Worm (Caenorhabditis elegans): ENCODE measurements around the gene F48B9.8.

F48B9.8 gene

ce11 chrX:2138923-2139322 is 37.3 kb downstream of the F48B9.8 start:
- no peak for TF ChIP-seq unc-62 (GFP tag; optimal IDR thresholded peaks at IDR 0.05)

DNA sequence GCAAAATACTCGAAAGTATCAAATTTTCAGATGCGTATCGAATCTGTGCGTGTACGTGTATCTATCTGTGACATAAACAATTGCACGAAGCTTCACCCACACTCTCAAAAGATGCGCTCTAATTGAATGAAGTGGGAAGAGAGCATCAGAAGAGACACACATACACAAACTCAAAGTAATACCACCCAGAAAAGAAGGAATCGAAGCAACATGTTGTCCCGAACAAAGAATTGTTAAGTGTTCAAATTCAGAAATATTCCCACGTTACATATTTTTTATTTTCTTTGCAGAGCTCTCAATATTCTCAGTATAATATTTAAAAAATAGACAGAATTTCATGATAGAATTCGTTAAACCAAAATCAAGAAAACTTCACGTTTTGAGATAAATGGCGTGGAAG is 39.3 kb downstream of the F48B9.8 start:
- TF ChIP-seq unc-62 (GFP tag; optimal IDR thresholded peaks at IDR 0.05): no peak

- no peak for TF ChIP-seq unc-62 (GFP tag; optimal IDR thresholded peaks at IDR 0.05)
These were observed 44.6 kb downstream of the F48B9.8 start, which contains the start of gene F53B1.9 for ce11 chrX:2131650-2132049. TSS of gene F53B1.9 (minus strand) at chrX:2131844.

DNA sequence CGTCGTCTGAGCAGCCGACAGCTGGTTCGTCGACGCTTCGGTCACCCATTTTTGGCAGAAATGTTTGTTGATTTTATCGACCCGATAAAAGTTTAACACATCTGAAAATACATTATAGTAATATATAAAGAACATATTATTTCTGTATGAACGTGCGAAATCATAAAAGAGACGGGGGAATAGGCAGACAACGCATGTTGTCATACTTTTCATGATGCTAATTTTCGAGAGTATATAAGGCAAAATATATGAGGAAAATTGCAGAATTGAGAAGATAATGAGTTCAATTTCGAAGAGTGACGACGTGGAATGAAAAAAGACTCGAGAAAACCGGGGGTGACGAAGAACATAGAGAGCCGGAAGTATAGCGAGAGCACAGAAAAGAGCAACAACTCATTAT is 46.1 kb downstream of the F48B9.8 start, which contains the start of gene F53B1.8:
Gene F53B1.8, minus strand, starts transcription at position 101 of the 400 bp plus-strand sequence.
- no peak for TF ChIP-seq unc-62 (GFP tag; optimal IDR thresholded peaks at IDR 0.05)

All from whole organism, dauer.